Fruit fly (Drosophila melanogaster) whole organism, embryonic: Measurements from ENCODE around the gene PolE2.
A peak's percentile ranks its signal among the peaks of the same experiment; 100 is the strongest.

Source experiments
- ATbp ChIP-seq: fragments of 200-800 bp; sonication (Bioruptor generic); optimal IDR thresholded peaks from 2 replicates; lab custom pipeline; 2017; ENCODE audit warnings: missing biosample characterization, mild to moderate bottlenecking, missing genetic modification characterization, missing genetic modification reagents
- CG10321 ChIP-seq: fragments of 200-800 bp; sonication (Bioruptor generic); IDR thresholded peaks from 2 replicates; pipeline ENCODE4 v1.3.6; 2022; ENCODE audit warnings: missing biosample characterization, missing genetic modification characterization
- CG11456 ChIP-seq: fragments of 200-800 bp; sonication (Bioruptor generic); IDR thresholded peaks from 3 replicates; pipeline ENCODE4 v1.3.6; 2022; ENCODE audit warnings: missing biosample characterization, missing genetic modification characterization
- CG11723 ChIP-seq: fragments of 200-800 bp; sonication (Bioruptor generic); optimal IDR thresholded peaks from 2 replicates; lab custom pipeline; 2017; ENCODE audit warnings: missing biosample characterization, mild to moderate bottlenecking, missing genetic modification characterization
- CG12942 ChIP-seq: fragments of 200-800 bp; sonication (Bioruptor generic); optimal IDR thresholded peaks from 3 replicates; lab custom pipeline; 2016; ENCODE audit warnings: missing biosample characterization, missing genetic modification characterization
- CG13775 ChIP-seq: fragments of 200-800 bp; sonication (Bioruptor generic); optimal IDR thresholded peaks from 3 replicates; lab custom pipeline; 2017; ENCODE audit warnings: missing biosample characterization, mild to moderate bottlenecking, missing genetic modification characterization
- CG15696 ChIP-seq: fragments of 200-800 bp; sonication (Bioruptor generic); optimal IDR thresholded peaks from 2 replicates; lab custom pipeline; 2019; ENCODE audit warnings: missing biosample characterization, mild to moderate bottlenecking, missing genetic modification characterization, moderate library complexity
- CG16815 ChIP-seq: fragments of 200-800 bp; sonication (Bioruptor generic); optimal IDR thresholded peaks from 3 replicates; lab custom pipeline; 2017; ENCODE audit warnings: missing biosample characterization, mild to moderate bottlenecking, missing genetic modification characterization
- CG2129 ChIP-seq: fragments of 200-800 bp; sonication (Bioruptor generic); IDR thresholded peaks from 2 replicates; pipeline ENCODE4 v1.3.6; 2022; ENCODE audit warnings: missing biosample characterization, missing genetic modification characterization; ENCODE audit not compliant: partially characterized antibody
- CG2712 ChIP-seq: fragments of 200-800 bp; optimal IDR thresholded peaks from 3 replicates; lab custom pipeline; 2019; ENCODE audit warnings: missing biosample characterization, mild to moderate bottlenecking, missing genetic modification characterization, moderate library complexity
- CG30020 ChIP-seq: fragments of 200-800 bp; optimal IDR thresholded peaks from 2 replicates; lab custom pipeline; 2019; ENCODE audit warnings: missing biosample characterization, mild to moderate bottlenecking, missing genetic modification characterization, moderate library complexity
- CG3065 ChIP-seq: fragments of 200-800 bp; sonication (Bioruptor generic); optimal IDR thresholded peaks from 2 replicates; lab custom pipeline; 2016; ENCODE audit warnings: missing biosample characterization, missing genetic modification characterization
- CG31388 ChIP-seq: fragments of 200-800 bp; sonication (Bioruptor generic); optimal IDR thresholded peaks from 2 replicates; lab custom pipeline; 2016; ENCODE audit warnings: missing biosample characterization, missing genetic modification characterization
- CG34376 ChIP-seq: fragments of 200-800 bp; sonication (Bioruptor generic); optimal IDR thresholded peaks from 2 replicates; lab custom pipeline; 2018; ENCODE audit warnings: missing biosample characterization, mild to moderate bottlenecking, missing genetic modification characterization
- CG34422 ChIP-seq: fragments of 200-800 bp; sonication (Bioruptor generic); IDR thresholded peaks from 3 replicates; pipeline ENCODE4 v1.3.6; 2022; ENCODE audit warnings: missing biosample characterization, missing genetic modification characterization
- CG6689 ChIP-seq: fragments of 200-800 bp; sonication (Bioruptor generic); IDR thresholded peaks from 2 replicates; pipeline ENCODE4 v1.3.6; 2022; ENCODE audit warnings: missing biosample characterization, missing genetic modification characterization
- CG8290 ChIP-seq, 3 experiments: fragments of 200-800 bp; sonication (Bioruptor generic); optimal IDR thresholded peaks; 2 replicates each; lab custom pipeline; 2016 to 2019; ENCODE audit warnings: missing biosample characterization in 3 of 3, missing genetic modification characterization in 3 of 3, mild to moderate bottlenecking in 2 of 3, moderate library complexity in 1 of 3
- CG8478 ChIP-seq: fragments of >200 bp; optimal IDR thresholded peaks from 2 replicates; lab custom pipeline; 2018
- CrebB ChIP-seq: fragments of 200-800 bp; sonication (Bioruptor generic); optimal IDR thresholded peaks from 3 replicates; lab custom pipeline; 2018; ENCODE audit warnings: missing biosample characterization, mild to moderate bottlenecking, missing genetic modification characterization
- D19B ChIP-seq: fragments of 200-800 bp; sonication (Bioruptor generic); optimal IDR thresholded peaks from 2 replicates; lab custom pipeline; 2017; ENCODE audit warnings: missing biosample characterization, mild to moderate bottlenecking, missing genetic modification characterization
- Dfd ChIP-seq, 2 experiments: fragments of >200 bp; optimal IDR thresholded peaks; 2 replicates each; lab custom pipeline; 2017; ENCODE audit warnings: missing biosample characterization in 2 of 2, missing genetic modification characterization in 2 of 2
- E2f1 ChIP-seq: fragments of 200-800 bp; sonication (Bioruptor generic); IDR thresholded peaks from 2 replicates; pipeline ENCODE4 v1.3.6; 2022; ENCODE audit warnings: missing biosample characterization, missing genetic modification characterization
- Fer3 ChIP-seq: fragments of 200-800 bp; sonication (Bioruptor generic); optimal IDR thresholded peaks from 2 replicates; lab custom pipeline; 2018; ENCODE audit warnings: missing biosample characterization, mild to moderate bottlenecking, missing genetic modification characterization, moderate library complexity
- HLH3B ChIP-seq: fragments of 200-800 bp; sonication (Bioruptor generic); IDR thresholded peaks from 2 replicates; pipeline ENCODE4 v1.3.6; 2022; ENCODE audit warnings: missing biosample characterization, missing genetic modification characterization
- HmgZ ChIP-seq: fragments of 200-800 bp; sonication (Bioruptor generic); optimal IDR thresholded peaks from 2 replicates; lab custom pipeline; 2018; ENCODE audit warnings: missing biosample characterization, mild to moderate bottlenecking, missing genetic modification characterization
- Meics ChIP-seq: fragments of 200-800 bp; sonication (Bioruptor generic); optimal IDR thresholded peaks from 2 replicates; lab custom pipeline; 2017; ENCODE audit warnings: missing biosample characterization, mild to moderate bottlenecking, missing genetic modification characterization
- Myb ChIP-seq: fragments of 200-800 bp; sonication (Bioruptor generic); optimal IDR thresholded peaks from 2 replicates; lab custom pipeline; 2016; ENCODE audit warnings: missing biosample characterization, missing genetic modification characterization
- Usf ChIP-seq: fragments of 200-800 bp; sonication (Bioruptor generic); optimal IDR thresholded peaks from 2 replicates; lab custom pipeline; 2017; ENCODE audit warnings: missing genotype, missing biosample characterization, missing genetic modification characterization
- Vsx1 ChIP-seq: fragments of 200-800 bp; sonication (Bioruptor generic); optimal IDR thresholded peaks from 2 replicates; lab custom pipeline; 2017; ENCODE audit warnings: missing biosample characterization, mild to moderate bottlenecking, missing genetic modification characterization, missing genetic modification reagents
- abd-A ChIP-seq: fragments of 200-800 bp; sonication (Bioruptor generic); optimal IDR thresholded peaks from 3 replicates; lab custom pipeline; 2019; ENCODE audit warnings: missing biosample characterization, mild to moderate bottlenecking, missing genetic modification characterization, moderate library complexity
- btn ChIP-seq: fragments of 200-800 bp; sonication (Bioruptor generic); optimal IDR thresholded peaks from 2 replicates; lab custom pipeline; 2016; ENCODE audit warnings: missing biosample characterization, missing genetic modification characterization
- caup ChIP-seq: fragments of 200-800 bp; sonication (Bioruptor generic); optimal IDR thresholded peaks from 3 replicates; lab custom pipeline; 2017; ENCODE audit warnings: missing biosample characterization, mild to moderate bottlenecking, missing genetic modification characterization, moderate library complexity; ENCODE audit not compliant: severe bottlenecking
- croc ChIP-seq: fragments of 200-800 bp; sonication (Bioruptor generic); conservative IDR thresholded peaks from 3 replicates; pipeline ENCODE4 v1.3.6; 2022; ENCODE audit warnings: missing biosample characterization, missing genetic modification characterization
- en ChIP-seq: fragments of 200-800 bp; sonication (Bioruptor generic); optimal IDR thresholded peaks from 2 replicates; lab custom pipeline; 2016; ENCODE audit warnings: missing biosample characterization, missing genetic modification characterization
- gfzf ChIP-seq: fragments of 200-800 bp; sonication (Bioruptor generic); optimal IDR thresholded peaks from 2 replicates; lab custom pipeline; 2016; ENCODE audit warnings: missing biosample characterization, mild to moderate bottlenecking, missing genetic modification characterization, moderate library complexity
- gt ChIP-seq: fragments of 200-800 bp; sonication (Bioruptor generic); IDR thresholded peaks from 2 replicates; pipeline ENCODE4 v1.3.6; 2022; ENCODE audit warnings: missing biosample characterization, missing genetic modification characterization
- hth ChIP-seq: fragments of >200 bp; optimal IDR thresholded peaks from 2 replicates; lab custom pipeline; 2017; ENCODE audit warnings: inconsistent platforms
- lilli ChIP-seq: fragments of 200-800 bp; sonication (Bioruptor generic); optimal IDR thresholded peaks from 3 replicates; lab custom pipeline; 2016; ENCODE audit warnings: missing biosample characterization, missing genetic modification characterization
- mam ChIP-seq: fragments of 200-800 bp; sonication (Bioruptor generic); optimal IDR thresholded peaks from 3 replicates; lab custom pipeline; 2016; ENCODE audit warnings: missing biosample characterization, missing genetic modification characterization
- mirr ChIP-seq: fragments of 200-800 bp; sonication (Bioruptor generic); optimal IDR thresholded peaks from 3 replicates; lab custom pipeline; 2018; ENCODE audit warnings: missing biosample characterization, mild to moderate bottlenecking, missing genetic modification characterization
- otp ChIP-seq: fragments of 200-800 bp; sonication (Bioruptor generic); IDR thresholded peaks from 3 replicates; pipeline ENCODE4, ENCODE4 v1.3.6; 2022; ENCODE audit warnings: missing biosample characterization, missing genetic modification characterization
- pho ChIP-seq: fragments of 200-800 bp; sonication (Bioruptor generic); optimal IDR thresholded peaks from 2 replicates; lab custom pipeline; 2016; ENCODE audit warnings: missing biosample characterization, missing genetic modification characterization
- sd ChIP-seq: fragments of 200-800 bp; sonication (Bioruptor generic); optimal IDR thresholded peaks from 3 replicates; lab custom pipeline; 2018; ENCODE audit warnings: missing biosample characterization, mild to moderate bottlenecking, missing genetic modification characterization, moderate library complexity
- shn ChIP-seq: fragments of 200-800 bp; sonication (Bioruptor generic); optimal IDR thresholded peaks from 3 replicates; lab custom pipeline; 2016; ENCODE audit warnings: missing biosample characterization, missing genetic modification characterization
- sr ChIP-seq: fragments of 200-800 bp; sonication (Bioruptor generic); IDR thresholded peaks from 3 replicates; pipeline ENCODE4 v1.3.6; 2022; ENCODE audit warnings: missing biosample characterization, missing genetic modification characterization
- stwl ChIP-seq: fragments of 200-800 bp; sonication (Bioruptor generic); optimal IDR thresholded peaks from 3 replicates; lab custom pipeline; 2018; ENCODE audit warnings: missing biosample characterization, mild to moderate bottlenecking, missing genetic modification characterization, moderate library complexity
- tgo ChIP-seq: fragments of 200-800 bp; sonication (Bioruptor generic); IDR thresholded peaks from 3 replicates; pipeline ENCODE4 v1.3.6; 2022; ENCODE audit warnings: missing biosample characterization, missing genetic modification characterization
- tx ChIP-seq: fragments of 200-800 bp; sonication (Bioruptor generic); optimal IDR thresholded peaks from 2 replicates; lab custom pipeline; 2016; ENCODE audit warnings: missing biosample characterization, missing genetic modification characterization
- unc-4 ChIP-seq: fragments of 200-800 bp; sonication (Bioruptor generic); IDR thresholded peaks from 2 replicates; pipeline ENCODE4 v1.3.6; 2022; ENCODE audit warnings: missing biosample characterization, missing genetic modification characterization; ENCODE audit not compliant: partially characterized antibody

PolE2 gene

DNA sequence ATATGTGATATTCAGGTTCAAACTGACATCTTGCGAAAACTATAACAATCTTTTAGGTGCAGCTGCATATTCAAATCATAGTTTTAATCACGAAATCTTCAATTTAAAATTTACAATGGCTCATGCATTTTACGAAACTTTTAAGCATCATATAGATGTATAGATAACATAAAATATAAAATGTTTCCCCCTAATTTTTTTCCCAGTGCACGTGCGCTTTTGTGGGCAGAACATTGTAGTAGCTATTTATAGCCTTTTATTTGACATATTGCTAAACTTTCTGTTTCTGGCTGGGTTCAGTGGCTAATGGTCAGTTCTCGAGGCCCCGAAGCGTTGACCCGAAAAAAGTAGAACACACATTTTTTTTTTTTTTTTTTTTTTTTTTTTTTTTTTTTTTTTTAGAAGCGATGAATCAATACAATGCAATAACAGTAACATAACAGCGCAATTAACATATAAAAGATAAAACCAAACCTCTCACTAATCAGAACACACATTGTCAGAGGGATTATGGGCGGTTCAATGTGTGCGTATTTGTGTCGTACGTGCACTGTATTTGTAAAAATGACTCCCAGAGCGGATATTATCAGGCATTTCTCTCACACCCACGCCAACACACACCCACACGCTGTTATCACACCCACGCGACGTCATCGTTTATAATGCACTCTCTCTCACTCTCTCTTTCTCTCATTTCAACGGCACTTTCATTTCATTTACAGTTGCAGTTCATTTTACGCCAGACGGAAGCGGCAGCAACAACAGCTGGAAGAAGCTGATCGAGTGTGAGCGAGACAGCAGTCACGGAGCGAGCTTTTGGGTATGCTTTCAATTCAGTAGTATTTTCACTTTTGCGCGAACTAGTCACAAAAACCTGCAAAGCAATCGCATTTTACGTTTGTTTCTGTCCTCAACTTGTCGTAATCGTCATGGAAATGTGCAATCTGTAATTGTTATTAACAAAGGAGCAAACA lies 29.1 kb upstream of the PolE2 start (continued):
- TF ChIP-seq ATbp (GFP tag; lab: Kevin White, UChicago) = peak; percentile 50
- no peak for TF ChIP-seq CG15696 (tag; lab: Kevin White, UChicago)
- TF ChIP-seq unc-4 (GFP tag; lab: Robert Waterston, UW) = no peak
- no peak for TF ChIP-seq CrebB (tag; lab: Kevin White, UChicago)
- TF ChIP-seq Fer3 (tag; lab: Kevin White, UChicago) = peak; percentile 5
- no peak for TF ChIP-seq CG31388 (GFP tag; lab: Kevin White, UChicago)
- no peak for TF ChIP-seq CG10321 (GFP tag; lab: Robert Waterston, UW)
- peak; percentile 34 for TF ChIP-seq CG8478 (lab: Kevin White, UChicago)
- peak; percentile 26 for TF ChIP-seq HmgZ
- TF ChIP-seq croc (GFP tag; lab: Robert Waterston, UW) = no peak
- TF ChIP-seq mirr (GFP tag; lab: Kevin White, UChicago) = no peak
- peak; percentile 13 for TF ChIP-seq Meics (GFP tag; lab: Kevin White, UChicago)
- TF ChIP-seq CG30020 (tag; lab: Kevin White, UChicago) = no peak
- TF ChIP-seq CG2129 = no peak
- TF ChIP-seq gfzf = no peak
- no peak for TF ChIP-seq pho (GFP tag; lab: Kevin White, UChicago)
- peak; percentile 99 for TF ChIP-seq sr
- no peak for TF ChIP-seq E2f1 (GFP tag; lab: Robert Waterston, UW)
- peak; percentile 14 for TF ChIP-seq Myb (GFP tag; lab: Kevin White, UChicago)
- TF ChIP-seq otp = no peak; the same call in 2 of the 3 replicates
- TF ChIP-seq CG2712 = peak; percentile 56
- TF ChIP-seq tx (GFP tag; lab: Kevin White, UChicago) = peak; percentile 23
- peak; percentile 25 for TF ChIP-seq CG11723 (GFP tag; lab: Kevin White, UChicago)
- no peak for TF ChIP-seq gt (GFP tag; lab: Robert Waterston, UW)
- TF ChIP-seq caup (GFP tag; lab: Kevin White, UChicago) = no peak
- TF ChIP-seq CG34376 (GFP tag; lab: Kevin White, UChicago) = no peak
- 0 out of 3 replicates have a peak, but pooled peaks have one; percentile 13 for TF ChIP-seq CG34422
- TF ChIP-seq CG11456 = no peak
- TF ChIP-seq mam = no peak
- TF ChIP-seq abd-A (tag; lab: Kevin White, UChicago) = peak; percentile 16
- peak; percentile 21 for TF ChIP-seq en (GFP tag; lab: Kevin White, UChicago)
- no peak for TF ChIP-seq stwl (tag; lab: Kevin White, UChicago)
- TF ChIP-seq CG6689 (GFP tag; lab: Robert Waterston, UW) = 0 out of 2 replicates have a peak, but pooled peaks have one; percentile 10
- TF ChIP-seq shn (GFP tag; lab: Kevin White, UChicago) = peak; percentile 35
- TF ChIP-seq CG8290 (GFP tag; optimal IDR thresholded peaks at IDR 0.05; lab: Kevin White, UChicago) = no peak
- no peak for TF ChIP-seq CG8290 (tag; optimal IDR thresholded peaks at IDR 0.05; lab: Kevin White, UChicago)
- TF ChIP-seq CG13775 (GFP tag; lab: Kevin White, UChicago) = peak; percentile 46
- TF ChIP-seq D19B (GFP tag; lab: Kevin White, UChicago) = peak; percentile 28
- no peak for TF ChIP-seq btn (GFP tag; lab: Kevin White, UChicago)
- no peak for TF ChIP-seq Usf
- TF ChIP-seq HLH3B = 0 out of 2 replicates have a peak, but pooled peaks have one; percentile 21
- no peak for TF ChIP-seq CG3065 (GFP tag; lab: Kevin White, UChicago)
- TF ChIP-seq hth (lab: Kevin White, UChicago) = no peak
- TF ChIP-seq lilli = peak; percentile 32
- peak; percentile 48 for TF ChIP-seq CG12942 (GFP tag; lab: Kevin White, UChicago)
- peak; percentile 32; the same call in 2 of the 3 replicates for TF ChIP-seq tgo (GFP tag; lab: Robert Waterston, UW)
- no peak for TF ChIP-seq sd (tag; lab: Kevin White, UChicago)
- no peak for TF ChIP-seq CG16815 (GFP tag; lab: Kevin White, UChicago)
- no peak for TF ChIP-seq Dfd (GFP tag; optimal IDR thresholded peaks at IDR 0.05; lab: Kevin White, UChicago)
- peak; percentile 49 for TF ChIP-seq Vsx1 (GFP tag; lab: Kevin White, UChicago)
